Worm (Caenorhabditis elegans) whole organism, early embryonic: Measurements from ENCODE around the gene swd-2.2.

Source experiments
- ama-1 ChIP-seq: fragments of 150-350 bp; optimal IDR thresholded peaks from 2 replicates; lab custom pipeline; 2014
- flt-1 ChIP-seq: fragments of 200-800 bp; sonication (Bioruptor generic); IDR thresholded peaks from 2 replicates; pipeline ENCODE4 v1.3.6; 2022; ENCODE audit warnings: missing genetic modification characterization, missing compliant biosample characterization
- hmg-4 ChIP-seq: fragments of 200-800 bp; sonication (Bioruptor generic); optimal IDR thresholded peaks from 2 replicates; lab custom pipeline; 2018; ENCODE audit warnings: mild to moderate bottlenecking, missing genetic modification characterization, missing compliant biosample characterization
- pes-1 ChIP-seq: fragments of 200-800 bp; sonication (Bioruptor generic); IDR thresholded peaks from 2 replicates; pipeline ENCODE4 v1.3.6; 2022; ENCODE audit warnings: missing genetic modification reagents, missing genetic modification characterization, missing compliant biosample characterization
- sea-1 ChIP-seq: fragments of 200-800 bp; sonication (Bioruptor generic); conservative IDR thresholded peaks from 2 replicates; pipeline ENCODE4 v1.3.6; 2022; ENCODE audit warnings: missing genetic modification characterization, missing compliant biosample characterization
- tbx-11 ChIP-seq: fragments of 200-800 bp; sonication (Bioruptor generic); IDR thresholded peaks from 2 replicates; pipeline ENCODE4 v1.3.6; 2022; ENCODE audit warnings: missing genetic modification characterization, missing compliant biosample characterization

DNA sequence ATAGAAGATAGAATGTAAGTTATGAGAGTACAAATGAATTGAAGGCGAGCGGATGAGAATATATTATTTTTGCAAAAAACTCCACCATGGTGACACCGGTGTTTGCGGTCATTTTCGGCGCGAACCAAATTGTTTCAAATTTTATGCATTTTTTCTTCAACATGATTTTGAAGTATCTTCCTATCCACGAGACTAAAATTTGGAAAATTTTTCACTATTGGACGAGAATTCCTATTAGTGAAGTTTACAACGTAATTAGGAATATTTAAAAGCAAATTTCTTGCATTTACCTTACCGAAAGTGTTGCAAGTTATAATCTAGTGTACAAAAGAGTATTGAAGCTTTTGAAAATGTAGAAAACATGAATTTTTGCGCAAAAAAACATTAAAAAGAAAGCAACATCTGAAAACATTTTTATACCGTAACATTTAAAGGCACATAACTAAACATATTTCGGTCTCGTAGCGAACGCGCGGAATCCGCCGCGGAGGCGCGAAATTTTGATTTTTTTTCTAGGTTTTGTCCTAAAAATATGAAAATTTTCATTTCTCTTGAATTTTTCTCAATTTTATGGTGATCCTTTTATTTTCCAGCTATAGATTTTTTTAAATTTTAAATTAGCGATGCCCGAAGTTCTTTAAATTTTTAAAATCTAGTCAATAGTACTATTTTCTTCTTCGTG lies 22.4 kb downstream of the swd-2.2 start, which contains the start of gene sgo-1:
- TF ChIP-seq pes-1 (GFP tag; lab: Robert Waterston, UW) (no peak), hmg-4 (no peak), flt-1 (GFP tag; lab: Robert Waterston, UW) (no peak), ama-1 (no peak), tbx-11 (GFP tag; lab: Robert Waterston, UW) (no peak), sea-1 (GFP tag; lab: Robert Waterston, UW) (no peak)
